Fruit fly (Drosophila melanogaster) whole organism, prepupa: ENCODE data around the gene CG11693.

Source experiments
- Blimp-1 ChIP-seq: fragments of 200-800 bp; sonication (Bioruptor generic); optimal IDR thresholded peaks from 3 replicates; lab custom pipeline; 2017; ENCODE audit warnings: missing biosample characterization, missing genetic modification characterization, mild to moderate bottlenecking, moderate library complexity, missing genetic modification reagents
- CG10669 ChIP-seq: fragments of 200-800 bp; sonication (Bioruptor generic); optimal IDR thresholded peaks from 3 replicates; lab custom pipeline; 2018; ENCODE audit warnings: missing biosample characterization, mild to moderate bottlenecking, missing genetic modification characterization, moderate library complexity
- CG11762 ChIP-seq: fragments of 200-800 bp; sonication (Bioruptor generic); optimal IDR thresholded peaks from 3 replicates; lab custom pipeline; 2016; ENCODE audit warnings: missing biosample characterization, missing genetic modification characterization; ENCODE audit not compliant: insufficient read depth
- CG11902 ChIP-seq: fragments of 200-800 bp; sonication (Bioruptor generic); optimal IDR thresholded peaks from 3 replicates; lab custom pipeline; 2016; ENCODE audit warnings: missing biosample characterization, missing genetic modification characterization
- CG31627 ChIP-seq: fragments of 200-800 bp; sonication (Bioruptor generic); optimal IDR thresholded peaks from 3 replicates; lab custom pipeline; 2016; ENCODE audit warnings: missing biosample characterization, missing genetic modification characterization
- CG3919 ChIP-seq: fragments of 200-800 bp; sonication (Bioruptor generic); optimal IDR thresholded peaks from 3 replicates; lab custom pipeline; 2016; ENCODE audit warnings: missing biosample characterization, missing genetic modification characterization
- CG6276 ChIP-seq: fragments of 200-800 bp; sonication (Bioruptor generic); optimal IDR thresholded peaks from 2 replicates; lab custom pipeline; 2017; ENCODE audit warnings: missing biosample characterization, mild to moderate bottlenecking, missing genetic modification characterization
- CG6792 ChIP-seq: fragments of 200-800 bp; sonication (Bioruptor generic); optimal IDR thresholded peaks from 3 replicates; lab custom pipeline; 2016; ENCODE audit warnings: missing biosample characterization, missing genetic modification characterization
- CG6808 ChIP-seq: fragments of 200-800 bp; sonication (Bioruptor generic); optimal IDR thresholded peaks from 3 replicates; lab custom pipeline; 2017; ENCODE audit warnings: missing biosample characterization, missing genetic modification characterization, mild to moderate bottlenecking, moderate library complexity, missing genetic modification reagents
- CG6854 ChIP-seq: fragments of 200-800 bp; sonication (Bioruptor generic); optimal IDR thresholded peaks from 2 replicates; lab custom pipeline; 2017; ENCODE audit warnings: missing biosample characterization, mild to moderate bottlenecking, missing genetic modification characterization
- CG8119 ChIP-seq: fragments of 200-800 bp; sonication (Bioruptor generic); IDR thresholded peaks from 3 replicates; pipeline ENCODE4 v1.3.6; 2022; ENCODE audit warnings: missing biosample characterization, missing genetic modification characterization
- CG8319 ChIP-seq: fragments of 200-800 bp; sonication (Bioruptor generic); optimal IDR thresholded peaks from 3 replicates; lab custom pipeline; 2016; ENCODE audit warnings: missing biosample characterization, missing genetic modification characterization
- Eip75B ChIP-seq: fragments of 200-800 bp; sonication (Bioruptor generic); optimal IDR thresholded peaks from 3 replicates; lab custom pipeline; 2016; ENCODE audit warnings: missing biosample characterization, missing genetic modification characterization
- Eip78C ChIP-seq: fragments of 200-800 bp; sonication (Bioruptor generic); peaks from one replicate; lab custom pipeline; 2016; ENCODE audit warnings: missing biosample characterization, missing genetic modification characterization
- Eip93F ChIP-seq: fragments of 200-800 bp; sonication (Bioruptor generic); optimal IDR thresholded peaks from 2 replicates; lab custom pipeline; 2016; ENCODE audit warnings: missing biosample characterization, mild to moderate bottlenecking, missing genetic modification characterization
- Ets21C ChIP-seq: fragments of 200-800 bp; sonication (Bioruptor generic); optimal IDR thresholded peaks from 3 replicates; lab custom pipeline; 2016; ENCODE audit warnings: missing biosample characterization, missing genetic modification characterization
- Ets96B ChIP-seq: fragments of 200-800 bp; optimal IDR thresholded peaks from 2 replicates; lab custom pipeline; 2019; ENCODE audit warnings: missing biosample characterization, mild to moderate bottlenecking, missing genetic modification characterization, moderate library complexity
- Gug ChIP-seq: fragments of 200-800 bp; sonication (Bioruptor generic); IDR thresholded peaks from 2 replicates; pipeline ENCODE4 v1.3.6; 2022; ENCODE audit warnings: missing biosample characterization, missing genetic modification characterization
- Lpt ChIP-seq: fragments of 200-800 bp; sonication (Bioruptor generic); optimal IDR thresholded peaks from 3 replicates; lab custom pipeline; 2016; ENCODE audit warnings: missing biosample characterization, missing genetic modification characterization
- Smox ChIP-seq: fragments of 200-800 bp; sonication (Bioruptor generic); optimal IDR thresholded peaks from 3 replicates; lab custom pipeline; 2016; ENCODE audit warnings: missing biosample characterization, missing genetic modification characterization
- Sox14 ChIP-seq: fragments of 200-800 bp; sonication (Bioruptor generic); optimal IDR thresholded peaks from 3 replicates; lab custom pipeline; 2016; ENCODE audit warnings: missing biosample characterization, missing genetic modification characterization
- acj6 ChIP-seq: fragments of 200-800 bp; sonication (Bioruptor generic); optimal IDR thresholded peaks from 3 replicates; lab custom pipeline; 2016; ENCODE audit warnings: missing biosample characterization, missing genetic modification characterization
- eg ChIP-seq: fragments of 200-800 bp; sonication (Bioruptor generic); IDR thresholded peaks from 3 replicates; pipeline ENCODE4 v1.3.6; 2022; ENCODE audit warnings: missing biosample characterization, missing genetic modification characterization
- fd59A ChIP-seq: fragments of 200-800 bp; sonication (Bioruptor generic); optimal IDR thresholded peaks from 2 replicates; lab custom pipeline; 2017; ENCODE audit warnings: missing biosample characterization, mild to moderate bottlenecking, missing genetic modification characterization, missing genetic modification reagents
- fkh ChIP-seq: fragments of 200-800 bp; sonication (Bioruptor generic); optimal IDR thresholded peaks from 3 replicates; lab custom pipeline; 2017; ENCODE audit warnings: missing biosample characterization, mild to moderate bottlenecking, missing genetic modification characterization, moderate library complexity
- lz ChIP-seq: fragments of 200-800 bp; sonication (Bioruptor generic); optimal IDR thresholded peaks from 3 replicates; lab custom pipeline; 2016; ENCODE audit warnings: missing biosample characterization, missing genetic modification characterization
- spab ChIP-seq: fragments of 200-800 bp; sonication (Bioruptor generic); optimal IDR thresholded peaks from 2 replicates; lab custom pipeline; 2017; ENCODE audit warnings: missing biosample characterization, mild to moderate bottlenecking, missing genetic modification characterization, missing genetic modification reagents
- svp ChIP-seq: fragments of 200-800 bp; sonication (Bioruptor generic); peaks from one replicate; lab custom pipeline; 2016; ENCODE audit warnings: missing biosample characterization, missing genetic modification characterization
- topi ChIP-seq: fragments of 200-800 bp; sonication (Bioruptor generic); optimal IDR thresholded peaks from 3 replicates; lab custom pipeline; 2016; ENCODE audit warnings: missing biosample characterization, missing genetic modification characterization

CG11693 gene

dm6 chr3R:8349449-8350115, 39.0 kb upstream of the CG11693 start, which contains the start of gene Atg13 (continued):
- TF ChIP-seq CG6792 (GFP tag; lab: Kevin White, UChicago): no peak

- TF ChIP-seq Eip78C (GFP tag; lab: Kevin White, UChicago): no peak
- TF ChIP-seq CG8319: peak; percentile 97
These were observed 38.5 kb upstream of the CG11693 start for dm6 chr3R:8349106-8349448.

DNA sequence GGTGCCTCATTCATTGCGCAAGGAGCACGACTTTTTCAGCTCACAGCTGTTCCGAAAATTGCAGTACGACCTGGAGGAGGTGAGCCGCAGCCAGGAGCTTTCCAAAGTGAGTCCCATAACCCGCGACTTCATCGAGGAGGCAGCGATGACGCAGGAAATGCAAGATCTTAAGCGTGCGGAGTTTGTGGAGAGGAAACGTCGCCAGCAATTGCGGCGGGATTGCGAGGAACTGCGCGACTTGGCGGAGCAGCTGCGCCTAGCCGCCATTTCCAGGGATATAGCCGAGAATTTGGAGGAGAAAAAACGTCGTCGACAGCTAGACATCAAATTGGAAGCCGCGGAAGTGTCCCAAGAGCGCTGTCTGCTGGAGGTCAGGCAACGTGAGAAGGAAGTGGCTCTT, 37.3 kb upstream of the CG11693 start:
- TF ChIP-seq CG6792 (GFP tag; lab: Kevin White, UChicago) (no peak), acj6 (GFP tag; lab: Kevin White, UChicago) (no peak), Gug (GFP tag; lab: Robert Waterston, UW) (no peak), CG11762 (GFP tag; lab: Kevin White, UChicago) (no peak), Smox (GFP tag; lab: Kevin White, UChicago) (no peak), CG6854 (no peak), topi (GFP tag; lab: Kevin White, UChicago) (no peak), Eip93F (GFP tag; lab: Kevin White, UChicago) (no peak), eg (GFP tag; lab: Robert Waterston, UW) (no peak), Ets21C (no peak), spab (GFP tag; lab: Kevin White, UChicago) (no peak), Eip78C (GFP tag; lab: Kevin White, UChicago) (no peak), CG8119 (GFP tag; lab: Robert Waterston, UW) (no peak), Lpt (GFP tag; lab: Kevin White, UChicago) (no peak), lz (GFP tag; lab: Kevin White, UChicago) (no peak)

dm6 chr3R:8347279-8347678, 36.7 kb upstream of the CG11693 start, which contains the start of gene CG7352:
Gene CG7352 (plus strand): TSS chr3R:8347579.
- TF ChIP-seq Sox14 (GFP tag; lab: Kevin White, UChicago) (no peak), Ets21C (no peak), Ets96B (tag; lab: Kevin White, UChicago) (no peak), CG8119 (GFP tag; lab: Robert Waterston, UW) (no peak), CG11762 (GFP tag; lab: Kevin White, UChicago) (no peak), CG31627 (GFP tag; lab: Kevin White, UChicago) (no peak), Eip75B (GFP tag; lab: Kevin White, UChicago) (no peak), Gug (GFP tag; lab: Robert Waterston, UW) (no peak), CG10669 (GFP tag; lab: Kevin White, UChicago) (no peak), lz (GFP tag; lab: Kevin White, UChicago) (no peak), CG6808 (GFP tag; lab: Kevin White, UChicago) (no peak), CG3919 (GFP tag; lab: Kevin White, UChicago) (no peak), fd59A (GFP tag; lab: Kevin White, UChicago) (no peak), fkh (GFP tag; lab: Kevin White, UChicago) (no peak), CG6276 (no peak), CG8319 (no peak), spab (GFP tag; lab: Kevin White, UChicago) (no peak), svp (GFP tag; lab: Kevin White, UChicago) (no peak), topi (GFP tag; lab: Kevin White, UChicago) (no peak)
- TF ChIP-seq, all 60 proteins: peak for 0

dm6 chr3R:8344174-8344573, 33.6 kb upstream of the CG11693 start, which contains the start of gene DppIII:
Gene DppIII (plus strand): TSS chr3R:8344400.
- TF ChIP-seq Eip78C (GFP tag; lab: Kevin White, UChicago) (no peak), Blimp-1 (peak; percentile 82)

DNA sequence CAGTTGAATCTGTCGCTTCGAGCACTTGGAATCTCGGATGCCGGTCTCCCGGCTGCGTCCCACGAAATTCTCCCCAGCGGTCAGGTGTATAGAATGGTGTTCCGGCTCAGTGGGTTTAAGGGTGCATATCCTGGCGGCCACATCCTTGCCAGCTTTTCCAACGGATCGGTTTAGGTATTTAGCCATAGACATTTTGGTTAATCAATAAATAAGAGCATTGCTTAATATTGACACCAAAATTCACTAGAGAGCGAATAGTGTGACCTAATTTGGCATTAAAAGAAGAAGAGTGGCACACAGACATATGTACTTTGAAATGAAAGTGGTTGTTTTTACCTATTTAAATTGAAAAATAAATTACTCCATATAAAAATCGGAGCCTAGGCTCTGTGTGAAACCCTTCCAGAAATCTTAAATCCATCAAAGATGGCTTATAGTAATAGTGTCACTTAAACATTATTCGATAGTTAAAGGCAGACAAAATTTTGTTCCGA, 32.7 kb upstream of the CG11693 start, which contains the start of the genes PNKP and COX7AL:
PNKP (minus strand) TSS at position 266 of the 494 bp plus-strand sequence.
COX7AL (plus strand) TSS at position 419 of the 494 bp plus-strand sequence.
- TF ChIP-seq fkh (GFP tag; lab: Kevin White, UChicago): peak; percentile 38
- TF ChIP-seq CG11902 (GFP tag; lab: Kevin White, UChicago): no peak
